Worm (Caenorhabditis elegans): ENCODE data around the gene hgrs-1.

The hgrs-1 gene

ce11 chrIV:8173610-8174009 lies 32.2 kb downstream of the hgrs-1 start:
- TF ChIP-seq klf-2 (GFP tag; conservative IDR thresholded peaks at IDR 0.05) (no peak), cog-1 (tag; optimal IDR thresholded peaks at IDR 0.05) (no peak), ztf-23 (GFP tag; IDR thresholded peaks at IDR 0.05) (no peak), flt-1 (GFP tag; IDR thresholded peaks at IDR 0.05) (no peak), tab-1 (GFP tag; IDR thresholded peaks at IDR 0.05) (no peak), T22C8.4 (GFP tag; IDR thresholded peaks at IDR 0.05) (no peak), ref-1 (GFP tag; conservative IDR thresholded peaks at IDR 0.05) (no peak), med-1 (GFP tag; optimal IDR thresholded peaks at IDR 0.05; ENCODE audit: insufficient read depth) (no peak), ztf-29 (GFP tag; IDR thresholded peaks at IDR 0.05) (no peak)

ce11 chrIV:8171376-8171775 lies 34.5 kb downstream of the hgrs-1 start:
- no peak for TF ChIP-seq ztf-23 (GFP tag; IDR thresholded peaks at IDR 0.05)
- no peak for TF ChIP-seq cog-1 (tag; optimal IDR thresholded peaks at IDR 0.05)
- TF ChIP-seq ref-1 (GFP tag; conservative IDR thresholded peaks at IDR 0.05) = no peak
- TF ChIP-seq klf-2 (GFP tag; conservative IDR thresholded peaks at IDR 0.05) = no peak
- no peak for TF ChIP-seq med-1 (GFP tag; optimal IDR thresholded peaks at IDR 0.05; ENCODE audit: insufficient read depth)
- TF ChIP-seq ztf-29 (GFP tag; IDR thresholded peaks at IDR 0.05) = no peak
- no peak for TF ChIP-seq tab-1 (GFP tag; IDR thresholded peaks at IDR 0.05)
- no peak for TF ChIP-seq flt-1 (GFP tag; IDR thresholded peaks at IDR 0.05)

- peak; percentile 57 for TF ChIP-seq cog-1 (tag; optimal IDR thresholded peaks at IDR 0.05)
- no peak for TF ChIP-seq ztf-23 (GFP tag; IDR thresholded peaks at IDR 0.05)
Measured at ce11 chrIV:8170264-8170663, 35.6 kb downstream of the hgrs-1 start.

ce11 chrIV:8169674-8170073 lies 36.2 kb downstream of the hgrs-1 start, which contains the start of gene C07G1.15:
C07G1.15 (plus strand) TSS chrIV:8169974.
- TF ChIP-seq tab-1 (GFP tag; IDR thresholded peaks at IDR 0.05) = no peak
- TF ChIP-seq T22C8.4 (GFP tag; IDR thresholded peaks at IDR 0.05) = no peak
- TF ChIP-seq klf-2 (GFP tag; conservative IDR thresholded peaks at IDR 0.05) = no peak
- TF ChIP-seq ref-1 (GFP tag; conservative IDR thresholded peaks at IDR 0.05) = no peak
- no peak for TF ChIP-seq ztf-29 (GFP tag; IDR thresholded peaks at IDR 0.05)
- no peak for TF ChIP-seq flt-1 (GFP tag; IDR thresholded peaks at IDR 0.05)
- no peak for TF ChIP-seq cog-1 (tag; optimal IDR thresholded peaks at IDR 0.05)
- no peak for TF ChIP-seq ztf-23 (GFP tag; IDR thresholded peaks at IDR 0.05)
- no peak for TF ChIP-seq med-1 (GFP tag; optimal IDR thresholded peaks at IDR 0.05; ENCODE audit: insufficient read depth)

ce11 chrIV:8168660-8169059 lies 37.2 kb downstream of the hgrs-1 start, which contains the start of gene clec-52:
clec-52 (minus strand) TSS chrIV:8168760.
- TF ChIP-seq ref-1 (GFP tag; conservative IDR thresholded peaks at IDR 0.05) (no peak), flt-1 (GFP tag; IDR thresholded peaks at IDR 0.05) (no peak), T22C8.4 (GFP tag; IDR thresholded peaks at IDR 0.05) (no peak), ztf-23 (GFP tag; IDR thresholded peaks at IDR 0.05) (no peak), klf-2 (GFP tag; conservative IDR thresholded peaks at IDR 0.05) (no peak), tab-1 (GFP tag; IDR thresholded peaks at IDR 0.05) (no peak), ztf-29 (GFP tag; IDR thresholded peaks at IDR 0.05) (no peak), med-1 (GFP tag; optimal IDR thresholded peaks at IDR 0.05; ENCODE audit: insufficient read depth) (no peak), cog-1 (tag; optimal IDR thresholded peaks at IDR 0.05) (no peak)

- TF ChIP-seq T22C8.4 (GFP tag; IDR thresholded peaks at IDR 0.05) (no peak), ztf-23 (GFP tag; IDR thresholded peaks at IDR 0.05) (no peak), ref-1 (GFP tag; conservative IDR thresholded peaks at IDR 0.05) (no peak), flt-1 (GFP tag; IDR thresholded peaks at IDR 0.05) (no peak), tab-1 (GFP tag; IDR thresholded peaks at IDR 0.05) (no peak), ztf-29 (GFP tag; IDR thresholded peaks at IDR 0.05) (no peak)
Measured at ce11 chrIV:8165950-8166349, 39.9 kb downstream of the hgrs-1 start, which contains the start of gene B0218.7. B0218.7 (minus strand) TSS chrIV:8166050.

ce11 chrIV:8164515-8164914 lies 41.3 kb downstream of the hgrs-1 start:
- TF ChIP-seq ztf-23 (GFP tag; IDR thresholded peaks at IDR 0.05) = no peak
- no peak for TF ChIP-seq flt-1 (GFP tag; IDR thresholded peaks at IDR 0.05)
- TF ChIP-seq T22C8.4 (GFP tag; IDR thresholded peaks at IDR 0.05) = no peak
- TF ChIP-seq ztf-29 (GFP tag; IDR thresholded peaks at IDR 0.05) = no peak
- no peak for TF ChIP-seq tab-1 (GFP tag; IDR thresholded peaks at IDR 0.05)
- no peak for TF ChIP-seq ref-1 (GFP tag; conservative IDR thresholded peaks at IDR 0.05)

ce11 chrIV:8163687-8164086 lies 42.2 kb downstream of the hgrs-1 start, which contains the start of gene clec-51:
clec-51 (minus strand) TSS chrIV:8163800.
- TF ChIP-seq cog-1 (tag; optimal IDR thresholded peaks at IDR 0.05) = no peak
- TF ChIP-seq med-1 (GFP tag; optimal IDR thresholded peaks at IDR 0.05; ENCODE audit: insufficient read depth) = no peak
- TF ChIP-seq T22C8.4 (GFP tag; IDR thresholded peaks at IDR 0.05) = no peak
- no peak for TF ChIP-seq klf-2 (GFP tag; conservative IDR thresholded peaks at IDR 0.05)
- no peak for TF ChIP-seq flt-1 (GFP tag; IDR thresholded peaks at IDR 0.05)
- TF ChIP-seq ref-1 (GFP tag; conservative IDR thresholded peaks at IDR 0.05) = no peak
- no peak for TF ChIP-seq ztf-29 (GFP tag; IDR thresholded peaks at IDR 0.05)

ce11 chrIV:8161774-8162173 lies 44.1 kb downstream of the hgrs-1 start:
- TF ChIP-seq klf-2 (GFP tag; conservative IDR thresholded peaks at IDR 0.05) (no peak), ref-1 (GFP tag; conservative IDR thresholded peaks at IDR 0.05) (no peak), flt-1 (GFP tag; IDR thresholded peaks at IDR 0.05) (no peak), tab-1 (GFP tag; IDR thresholded peaks at IDR 0.05) (no peak), med-1 (GFP tag; optimal IDR thresholded peaks at IDR 0.05; ENCODE audit: insufficient read depth) (no peak), T22C8.4 (GFP tag; IDR thresholded peaks at IDR 0.05) (no peak), ztf-29 (GFP tag; IDR thresholded peaks at IDR 0.05) (no peak), ztf-23 (GFP tag; IDR thresholded peaks at IDR 0.05) (no peak), cog-1 (tag; optimal IDR thresholded peaks at IDR 0.05) (no peak)

ce11 chrIV:8159995-8160394 lies 45.9 kb downstream of the hgrs-1 start:
- TF ChIP-seq ztf-29 (GFP tag; IDR thresholded peaks at IDR 0.05) (no peak), med-1 (GFP tag; optimal IDR thresholded peaks at IDR 0.05; ENCODE audit: insufficient read depth) (no peak), ref-1 (GFP tag; conservative IDR thresholded peaks at IDR 0.05) (no peak), klf-2 (GFP tag; conservative IDR thresholded peaks at IDR 0.05) (no peak), T22C8.4 (GFP tag; IDR thresholded peaks at IDR 0.05) (no peak), tab-1 (GFP tag; IDR thresholded peaks at IDR 0.05) (no peak), ztf-23 (GFP tag; IDR thresholded peaks at IDR 0.05) (no peak), flt-1 (GFP tag; IDR thresholded peaks at IDR 0.05) (no peak)
